Fruit fly (Drosophila melanogaster) whole organism, wandering third instar larva: ENCODE data around the gene IleRS-m.

Experiments used
- Abd-B ChIP-seq: fragments of >200 bp; optimal IDR thresholded peaks from 2 replicates; lab custom pipeline; 2017; ENCODE audit warnings: missing biosample characterization, missing genetic modification characterization
- HLH106 ChIP-seq: fragments of 200-800 bp; optimal IDR thresholded peaks from 3 replicates; lab custom pipeline; 2019; ENCODE audit warnings: missing biosample characterization, mild to moderate bottlenecking, missing genetic modification characterization, moderate library complexity
- Hnf4 ChIP-seq: fragments of 200-800 bp; sonication (Bioruptor generic); optimal IDR thresholded peaks from 2 replicates; lab custom pipeline; 2016; ENCODE audit warnings: missing biosample characterization, mild to moderate bottlenecking, missing genetic modification characterization
- Myc ChIP-seq: fragments of >200 bp; optimal IDR thresholded peaks from 2 replicates; lab custom pipeline; 2017
- Sp1 ChIP-seq: fragments of 200-800 bp; sonication (Bioruptor generic); optimal IDR thresholded peaks from 3 replicates; lab custom pipeline; 2019; ENCODE audit warnings: missing biosample characterization, mild to moderate bottlenecking, missing genetic modification characterization, moderate library complexity

dm6 chr3L:16139131-16139530 is 39.1 kb downstream of the IleRS-m start:
- no peak for TF ChIP-seq Sp1 (GFP tag; lab: Kevin White, UChicago)
- TF ChIP-seq Hnf4 (GFP tag; lab: Kevin White, UChicago): no peak
- no peak for TF ChIP-seq HLH106 (tag; lab: Kevin White, UChicago)
- TF ChIP-seq Myc (lab: Kevin White, UChicago): no peak
- no peak for TF ChIP-seq Abd-B (GFP tag; lab: Kevin White, UChicago)
